4 fruit fly cellular contexts compared by ENCODE assay signal in genomic region chrX:17914508-17914907, dm6.
A peak's percentile ranks its signal among the peaks of the same experiment; 100 is the strongest.
TF ChIP-seq lines count a peak whose summit lies in the region.

No protein-coding gene starts in this region.

- no peak for TF ChIP-seq CTCF in whole organism, embryonic (GFP tag; optimal IDR thresholded peaks at IDR 0.05; lab: Kevin White, UChicago)

TF ChIP-seq in whole organism, embryonic, 481 proteins besides CTCF, POLR2A, EP300 and RAD21 (continues in another document):
- TF ChIP-seq nerfin-1 (tag; optimal IDR thresholded peaks at IDR 0.05; lab: Kevin White, UChicago) (no peak), CG11398 (GFP tag; optimal IDR thresholded peaks at IDR 0.05; lab: Kevin White, UChicago) (no peak), H15 (GFP tag; IDR thresholded peaks at IDR 0.05; lab: Robert Waterston, UW) (no peak), CG14667 (GFP tag; IDR thresholded peaks at IDR 0.05; lab: Robert Waterston, UW) (no peak), CG11504 (tag; optimal IDR thresholded peaks at IDR 0.05; lab: Kevin White, UChicago) (peak; percentile 50), CG42726 (GFP tag; IDR thresholded peaks at IDR 0.05; lab: Robert Waterston, UW; ENCODE audit: partially characterized antibody) (no peak), CG18262 (tag; optimal IDR thresholded peaks at IDR 0.05; lab: Kevin White, UChicago) (peak; percentile 20), CG5245 (GFP tag; optimal IDR thresholded peaks at IDR 0.05; lab: Kevin White, UChicago) (no peak), CG17359 (tag; optimal IDR thresholded peaks at IDR 0.05; lab: Kevin White, UChicago) (peak; percentile 25), exex (tag; optimal IDR thresholded peaks at IDR 0.05; lab: Kevin White, UChicago) (no peak), so (GFP tag; IDR thresholded peaks at IDR 0.05; lab: Robert Waterston, UW) (no peak), CG15269 (tag; optimal IDR thresholded peaks at IDR 0.05; lab: Kevin White, UChicago) (peak; percentile 22), CG9817 (tag; optimal IDR thresholded peaks at IDR 0.05; lab: Kevin White, UChicago) (no peak), Side (GFP tag; optimal IDR thresholded peaks at IDR 0.05; lab: Kevin White, UChicago) (no peak), phol (tag; optimal IDR thresholded peaks at IDR 0.05; lab: Kevin White, UChicago) (peak; percentile 21), CG14441 (GFP tag; IDR thresholded peaks at IDR 0.05; lab: Robert Waterston, UW) (no peak), vvl (GFP tag; IDR thresholded peaks at IDR 0.05; lab: Robert Waterston, UW) (no peak), ase (GFP tag; IDR thresholded peaks at IDR 0.05; lab: Robert Waterston, UW) (no peak), Ets65A (GFP tag; lab: Kevin White, UChicago) (peak; percentile 2), insv (GFP tag; optimal IDR thresholded peaks at IDR 0.05; lab: Kevin White, UChicago) (no peak), Drgx (GFP tag; IDR thresholded peaks at IDR 0.05; lab: Robert Waterston, UW) (peak; percentile 52; the same call in 1 of the 2 replicates), Xbp1 (GFP tag; optimal IDR thresholded peaks at IDR 0.05; lab: Kevin White, UChicago) (no peak), sob (GFP tag; IDR thresholded peaks at IDR 0.05; lab: Robert Waterston, UW) (no peak), nmo (GFP tag; optimal IDR thresholded peaks at IDR 0.05; lab: Kevin White, UChicago) (peak; percentile 20)

TF ChIP-seq in whole organism, prepupa, 60 proteins besides CTCF, POLR2A, EP300 and RAD21 (continues in another document):
- peak; percentile 67 for TF ChIP-seq CG32006 (GFP tag; optimal IDR thresholded peaks at IDR 0.05; lab: Kevin White, UChicago)
- TF ChIP-seq dsx (GFP tag; optimal IDR thresholded peaks at IDR 0.05; lab: Kevin White, UChicago; ENCODE audit: poor library complexity, severe bottlenecking), result no peak
- TF ChIP-seq fkh (GFP tag; optimal IDR thresholded peaks at IDR 0.05; lab: Kevin White, UChicago), result no peak
- peak; percentile 60 for TF ChIP-seq svp (GFP tag; lab: Kevin White, UChicago)
- TF ChIP-seq CG8319 (GFP tag; optimal IDR thresholded peaks at IDR 0.05; lab: Kevin White, UChicago), result no peak
- peak; percentile 30 for TF ChIP-seq dac (GFP tag; optimal IDR thresholded peaks at IDR 0.05; lab: Kevin White, UChicago)
- peak; percentile 68 for TF ChIP-seq CG6276 (GFP tag; optimal IDR thresholded peaks at IDR 0.05; lab: Kevin White, UChicago)
- peak; percentile 22 for TF ChIP-seq Sox102F (GFP tag; optimal IDR thresholded peaks at IDR 0.05; lab: Kevin White, UChicago)
- TF ChIP-seq Hr4 (GFP tag; optimal IDR thresholded peaks at IDR 0.05; lab: Kevin White, UChicago), result peak; percentile 71
- peak; percentile 2 for TF ChIP-seq CG31627 (GFP tag; optimal IDR thresholded peaks at IDR 0.05; lab: Kevin White, UChicago)
- peak; percentile 47; the same call in 1 of the 3 replicates for TF ChIP-seq CG6163 (GFP tag; IDR thresholded peaks at IDR 0.05; lab: Robert Waterston, UW)
- TF ChIP-seq CG3919 (GFP tag; optimal IDR thresholded peaks at IDR 0.05; lab: Kevin White, UChicago), result peak; percentile 39
- peak; percentile 41 for TF ChIP-seq Lpt (GFP tag; optimal IDR thresholded peaks at IDR 0.05; lab: Kevin White, UChicago)
- TF ChIP-seq CG6792 (GFP tag; optimal IDR thresholded peaks at IDR 0.05; lab: Kevin White, UChicago), result peak; percentile 33
- TF ChIP-seq CG4318 (GFP tag; optimal IDR thresholded peaks at IDR 0.05; lab: Kevin White, UChicago), result peak; percentile 40
- peak; percentile 23 for TF ChIP-seq CG10631 (GFP tag; optimal IDR thresholded peaks at IDR 0.05; lab: Kevin White, UChicago)
- no peak for TF ChIP-seq CG9139 (GFP tag; optimal IDR thresholded peaks at IDR 0.05; lab: Kevin White, UChicago)
- TF ChIP-seq CG11294 (GFP tag; IDR thresholded peaks at IDR 0.05; lab: Robert Waterston, UW), result 0 out of 2 replicates have a peak, but pooled peaks have one; percentile 17
- 0 out of 2 replicates have a peak, but pooled peaks have one; percentile 18 for TF ChIP-seq Gug (GFP tag; IDR thresholded peaks at IDR 0.05; lab: Robert Waterston, UW)
- TF ChIP-seq Smox (GFP tag; optimal IDR thresholded peaks at IDR 0.05; lab: Kevin White, UChicago), result peak; percentile 12
- TF ChIP-seq net (GFP tag; optimal IDR thresholded peaks at IDR 0.05; lab: Kevin White, UChicago), result peak; percentile 12
- peak; percentile 37 for TF ChIP-seq pdm3 (GFP tag; optimal IDR thresholded peaks at IDR 0.05; lab: Kevin White, UChicago)
- no peak for TF ChIP-seq CG8632 (GFP tag; optimal IDR thresholded peaks at IDR 0.05; lab: Kevin White, UChicago)

TF ChIP-seq in whole organism, pupa, 21 proteins besides CTCF, POLR2A, EP300 and RAD21:
- TF ChIP-seq CG15710 (tag; optimal IDR thresholded peaks at IDR 0.05; lab: Kevin White, UChicago) (no peak), CG14655 (GFP tag; optimal IDR thresholded peaks at IDR 0.05; lab: Kevin White, UChicago) (peak; percentile 71), EcR (GFP tag; optimal IDR thresholded peaks at IDR 0.05; lab: Kevin White, UChicago) (no peak), CG10348 (GFP tag; IDR thresholded peaks at IDR 0.05; lab: Robert Waterston, UW) (peak; percentile 46; the same call in 1 of the 2 replicates), D1 (tag; optimal IDR thresholded peaks at IDR 0.05; lab: Kevin White, UChicago) (no peak), CG34367 (tag; optimal IDR thresholded peaks at IDR 0.05; lab: Kevin White, UChicago) (no peak), CG4496 (GFP tag; IDR thresholded peaks at IDR 0.05; lab: Robert Waterston, UW) (peak; percentile 52; the same call in 1 of the 3 replicates), rn (GFP tag; IDR thresholded peaks at IDR 0.05; lab: Robert Waterston, UW) (0 out of 2 replicates have a peak, but pooled peaks have one; percentile 15), CG9948 (tag; optimal IDR thresholded peaks at IDR 0.05; lab: Kevin White, UChicago) (peak; percentile 20), CG17806 (tag; optimal IDR thresholded peaks at IDR 0.05; lab: Kevin White, UChicago) (no peak), CG12605 (GFP tag; IDR thresholded peaks at IDR 0.05; lab: Robert Waterston, UW) (no peak), CG8301 (tag; optimal IDR thresholded peaks at IDR 0.05; lab: Kevin White, UChicago) (peak; percentile 55), gl (tag; optimal IDR thresholded peaks at IDR 0.05; lab: Kevin White, UChicago) (no peak), Pif1B (GFP tag; optimal IDR thresholded peaks at IDR 0.05; lab: Kevin White, UChicago) (peak; percentile 17), CG32121 (GFP tag; IDR thresholded peaks at IDR 0.05; lab: Robert Waterston, UW) (peak; percentile 46; the same call in 1 of the 2 replicates), CG8159 (tag; optimal IDR thresholded peaks at IDR 0.05; lab: Kevin White, UChicago) (no peak), Snoo (tag; optimal IDR thresholded peaks at IDR 0.05; lab: Kevin White, UChicago) (no peak), Pif1A (GFP tag; optimal IDR thresholded peaks at IDR 0.05; lab: Kevin White, UChicago) (peak; percentile 24), Ets98B (GFP tag; IDR thresholded peaks at IDR 0.05; lab: Robert Waterston, UW) (0 out of 2 replicates have a peak, but pooled peaks have one; percentile 11), fd96Ca (GFP tag; IDR thresholded peaks at IDR 0.05; lab: Robert Waterston, UW) (peak; percentile 57; the same call in 1 of the 3 replicates), CG13204 (GFP tag; optimal IDR thresholded peaks at IDR 0.05; lab: Kevin White, UChicago) (no peak)

TF ChIP-seq in whole organism, wandering third instar larva, 38 proteins besides CTCF, POLR2A, EP300 and RAD21:
- TF ChIP-seq foxo (GFP tag; optimal IDR thresholded peaks at IDR 0.05; lab: Kevin White, UChicago) (peak in 1 of 2 experiments; percentile 5), CrebA (GFP tag; optimal IDR thresholded peaks at IDR 0.05; lab: Kevin White, UChicago; ENCODE audit: borderline replicate concordance) (no peak), dl (GFP tag; optimal IDR thresholded peaks at IDR 0.05; lab: Kevin White, UChicago; ENCODE audit: insufficient read depth in 1 of 2, partially characterized antibody in 2 of 2) (no peak), pan (optimal IDR thresholded peaks at IDR 0.05; lab: Kevin White, UChicago) (no peak), CG9705 (GFP tag; optimal IDR thresholded peaks at IDR 0.05; lab: Kevin White, UChicago) (no peak), Myc (optimal IDR thresholded peaks at IDR 0.05; lab: Kevin White, UChicago) (no peak), Mio (GFP tag; optimal IDR thresholded peaks at IDR 0.05; lab: Kevin White, UChicago) (no peak), Dfd (GFP tag; optimal IDR thresholded peaks at IDR 0.05; lab: Kevin White, UChicago) (no peak), fru (GFP tag; optimal IDR thresholded peaks at IDR 0.05; lab: Kevin White, UChicago) (peak; percentile 9), Rel (GFP tag; optimal IDR thresholded peaks at IDR 0.05; lab: Kevin White, UChicago) (no peak), Rel (tag; optimal IDR thresholded peaks at IDR 0.05; lab: Kevin White, UChicago) (no peak), OdsH (GFP tag; optimal IDR thresholded peaks at IDR 0.05; lab: Kevin White, UChicago) (no peak), GATAd (GFP tag; optimal IDR thresholded peaks at IDR 0.05; lab: Kevin White, UChicago) (no peak), h (GFP tag; optimal IDR thresholded peaks at IDR 0.05; lab: Kevin White, UChicago) (peak; percentile 7), lola (GFP tag; optimal IDR thresholded peaks at IDR 0.05; lab: Kevin White, UChicago) (no peak), ey (GFP tag; optimal IDR thresholded peaks at IDR 0.05; lab: Kevin White, UChicago) (no peak), psq (GFP tag; optimal IDR thresholded peaks at IDR 0.05; lab: Kevin White, UChicago) (no peak)

Comparison
In these comparisons a context has a peak if more than half of its experiments do, and no peak if none do; other contexts are left out.
1. Of the 7 proteins assayed by ChIP-seq in both whole organism, embryonic and whole organism, prepupa: peak only in whole organism, embryonic: Blimp-1; only in whole organism, prepupa: Gug, Hr39 and Lpt; in both: Sox102F; in neither: 2.